Worm (Caenorhabditis elegans): ENCODE results near the gene twk-13.

- TF ChIP-seq nhr-237 (tag; optimal IDR thresholded peaks at IDR 0.05): no peak
- TF ChIP-seq ces-1 (GFP tag; optimal IDR thresholded peaks at IDR 0.05): no peak
- TF ChIP-seq snpc-4 (tag; optimal IDR thresholded peaks at IDR 0.05): no peak
- no peak for TF ChIP-seq pha-4 (tag; optimal IDR thresholded peaks at IDR 0.05)
- no peak for TF ChIP-seq lsy-2 (tag; optimal IDR thresholded peaks at IDR 0.05)
- TF ChIP-seq M03D4.4 (tag; optimal IDR thresholded peaks at IDR 0.05): no peak
- TF ChIP-seq sptf-1 (tag; optimal IDR thresholded peaks at IDR 0.05): no peak
- no peak for TF ChIP-seq zip-8 (tag; optimal IDR thresholded peaks at IDR 0.05)
Observed at ce11 chrV:12317080-12317479, 20.7 kb downstream of the twk-13 start, which contains the start of gene R04F11.3.

Measured in whole organism, mixed stage, embryonic.